Fruit fly (Drosophila melanogaster): ENCODE results near the gene GV1.
A peak's percentile ranks its signal among the peaks of the same experiment; 100 is the strongest.

GV1 gene

dm6 chr3L:1856467-1857350 lies 46.3 kb downstream of the GV1 start, which contains the start of gene CG12024 (continued):
- TF ChIP-seq CG11398 (GFP tag; optimal IDR thresholded peaks at IDR 0.05) (no peak), CG42726 (GFP tag; IDR thresholded peaks at IDR 0.05; ENCODE audit: partially characterized antibody) (no peak), fd96Cb (tag; optimal IDR thresholded peaks at IDR 0.05) (peak; percentile 51), CG15269 (tag; optimal IDR thresholded peaks at IDR 0.05) (peak; percentile 73), kay (GFP tag; optimal IDR thresholded peaks at IDR 0.05) (peak; percentile 36), CG4282 (GFP tag; optimal IDR thresholded peaks at IDR 0.05) (peak; percentile 67), CG12155 (GFP tag; optimal IDR thresholded peaks at IDR 0.05) (peak; percentile 76), wek (GFP tag; optimal IDR thresholded peaks at IDR 0.05) (peak; percentile 66), mld (GFP tag; IDR thresholded peaks at IDR 0.05; ENCODE audit: partially characterized antibody) (no peak), emc (GFP tag; optimal IDR thresholded peaks at IDR 0.05) (peak; percentile 69), H2.0 (GFP tag; IDR thresholded peaks at IDR 0.05) (peak; percentile 55; the same call in 1 of the 2 replicates), pum (GFP tag; optimal IDR thresholded peaks at IDR 0.05) (peak; percentile 57), CG8290 (GFP tag; optimal IDR thresholded peaks at IDR 0.05) (peak; percentile 42), CG8290 (tag; optimal IDR thresholded peaks at IDR 0.05) (peak in 1 of 2 experiments; percentile 86), CG10543 (GFP tag; optimal IDR thresholded peaks at IDR 0.05) (peak; percentile 84), CG18619 (GFP tag; optimal IDR thresholded peaks at IDR 0.05) (peak; percentile 69), CG8478 (optimal IDR thresholded peaks at IDR 0.05) (no peak), CG16863 (GFP tag; optimal IDR thresholded peaks at IDR 0.05) (peak; percentile 40), br (optimal IDR thresholded peaks at IDR 0.05) (no peak), gce (GFP tag; IDR thresholded peaks at IDR 0.05) (no peak), hbn (GFP tag; IDR thresholded peaks at IDR 0.05; ENCODE audit: partially characterized antibody) (no peak), CG1832 (GFP tag; optimal IDR thresholded peaks at IDR 0.05) (no peak), CG6683 (GFP tag; optimal IDR thresholded peaks at IDR 0.05) (peak; percentile 41), CG4404 (GFP tag; IDR thresholded peaks at IDR 0.05) (peak; percentile 60), Fer2 (tag; optimal IDR thresholded peaks at IDR 0.05) (peak; percentile 61), Dfd (GFP tag; optimal IDR thresholded peaks at IDR 0.05) (peak in 1 of 2 experiments; percentile 20), zfh2 (GFP tag; optimal IDR thresholded peaks at IDR 0.05) (peak; percentile 79), dysf (GFP tag; IDR thresholded peaks at IDR 0.05) (peak; percentile 78), CG8944 (GFP tag; optimal IDR thresholded peaks at IDR 0.05) (peak; percentile 73), Usf (GFP tag; optimal IDR thresholded peaks at IDR 0.05) (no peak), CG4854 (GFP tag; optimal IDR thresholded peaks at IDR 0.05) (peak; percentile 70), knrl (GFP tag; IDR thresholded peaks at IDR 0.05; ENCODE audit: partially characterized antibody) (peak; percentile 46; the same call in 2 of the 3 replicates), CG15514 (GFP tag; optimal IDR thresholded peaks at IDR 0.05) (peak; percentile 87), Taf1 (GFP tag; IDR thresholded peaks at IDR 0.05) (peak; percentile 66), CG10654 (GFP tag; optimal IDR thresholded peaks at IDR 0.05) (peak; percentile 60), CG4424 (GFP tag; optimal IDR thresholded peaks at IDR 0.05) (peak; percentile 74), CG2678 (tag; optimal IDR thresholded peaks at IDR 0.05) (peak; percentile 79), CG11456 (GFP tag; IDR thresholded peaks at IDR 0.05) (no peak; the same call in 2 of the 3 replicates), CG13424 (tag; optimal IDR thresholded peaks at IDR 0.05) (peak; percentile 83), exex (tag; optimal IDR thresholded peaks at IDR 0.05) (peak; percentile 55), Mrtf (GFP tag; IDR thresholded peaks at IDR 0.05) (peak; percentile 58; the same call in 1 of the 3 replicates), ara (GFP tag; IDR thresholded peaks at IDR 0.05) (no peak), cato (GFP tag; optimal IDR thresholded peaks at IDR 0.05; ENCODE audit: borderline replicate concordance) (peak; percentile 54), Sin3A (optimal IDR thresholded peaks at IDR 0.05) (peak; percentile 97), CG8924 (tag; optimal IDR thresholded peaks at IDR 0.05) (peak; percentile 72), her (GFP tag; optimal IDR thresholded peaks at IDR 0.05) (peak; percentile 22), CG6654 (GFP tag; optimal IDR thresholded peaks at IDR 0.05) (no peak), crp (GFP tag; optimal IDR thresholded peaks at IDR 0.05) (peak in 1 of 2 experiments; percentile 66), CG4360 (GFP tag; IDR thresholded peaks at IDR 0.05) (no peak), row (GFP tag; IDR thresholded peaks at IDR 0.05) (peak; percentile 92)
